Worm (Caenorhabditis elegans) whole organism, L3 larva: ENCODE results near the gene F09B12.3.

Experiments
- R02D3.7 ChIP-seq: fragments of 150-350 bp; optimal IDR thresholded peaks from 2 replicates; lab custom pipeline; 2014; ENCODE audit warnings: missing biosample characterization, missing genetic modification characterization
- ama-1 ChIP-seq: fragments of 150-350 bp; optimal IDR thresholded peaks from 2 replicates; lab custom pipeline; 2018
- ceh-16 ChIP-seq: sonication (generic microtip); optimal IDR thresholded peaks from 2 replicates; lab custom pipeline; 2017; ENCODE audit warnings: missing biosample characterization, missing genetic modification characterization
- ceh-28 ChIP-seq: fragments of 150-350 bp; optimal IDR thresholded peaks from 2 replicates; lab custom pipeline; 2014; ENCODE audit warnings: missing biosample characterization, missing genetic modification reagents, missing genetic modification characterization
- elt-1 ChIP-seq: fragments of 150-350 bp; optimal IDR thresholded peaks from 2 replicates; lab custom pipeline; 2014; ENCODE audit warnings: missing biosample characterization, missing genetic modification characterization
- nfya-1 ChIP-seq: sonication (generic microtip); optimal IDR thresholded peaks from 2 replicates; lab custom pipeline; 2017; ENCODE audit warnings: missing genetic modification characterization, mild to moderate bottlenecking, missing compliant biosample characterization, antibody characterized with exemption, moderate library complexity; ENCODE audit not compliant: insufficient read depth
- ztf-4 ChIP-seq: fragments of 150-350 bp; optimal IDR thresholded peaks from 2 replicates; lab custom pipeline; 2014; ENCODE audit warnings: missing biosample characterization, missing genetic modification characterization

DNA sequence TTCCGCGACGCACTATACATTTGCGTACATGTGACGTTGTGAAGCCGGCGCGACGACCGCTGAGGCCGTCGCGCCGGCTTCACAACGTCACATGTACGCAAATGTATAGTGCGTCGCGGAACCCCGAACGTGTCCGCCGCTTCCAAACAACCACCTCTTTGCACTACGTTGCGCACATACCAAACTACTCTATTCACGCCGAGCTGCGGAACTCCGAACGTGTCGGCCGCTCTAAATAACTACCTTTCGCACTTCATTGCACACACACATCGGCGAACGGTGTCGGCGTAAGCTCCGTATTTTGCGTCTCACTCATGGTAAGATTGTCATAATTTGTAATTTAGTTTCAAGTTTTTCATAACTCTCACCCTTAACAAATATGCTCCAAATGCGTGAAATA is 14.4 kb upstream of the F09B12.3 start:
- TF ChIP-seq elt-1 (tag; lab: Kevin White, UChicago) (no peak), R02D3.7 (tag; lab: Kevin White, UChicago) (no peak), ceh-16 (tag; lab: Kevin White, UChicago) (no peak), nfya-1 (tag; lab: Kevin White, UChicago) (no peak), ama-1 (no peak), ceh-28 (tag; lab: Kevin White, UChicago) (no peak), ztf-4 (tag; lab: Kevin White, UChicago) (no peak)
